Fruit fly (Drosophila melanogaster) whole organism, embryonic: ENCODE data around the gene Jon25Bi.
A peak's percentile ranks its signal among the peaks of the same experiment; 100 is the strongest.

ENCODE experiments used
- Ada2b ChIP-seq: fragments of 200-800 bp; sonication (Bioruptor generic); IDR thresholded peaks from 2 replicates; pipeline ENCODE4 v1.3.6; 2022; ENCODE audit warnings: missing biosample characterization, missing genetic modification characterization
- Adf1 ChIP-seq: fragments of 200-800 bp; sonication (Bioruptor generic); IDR thresholded peaks from 2 replicates; pipeline ENCODE4 v1.3.6; 2022; ENCODE audit warnings: missing biosample characterization, missing genetic modification characterization
- BEAF-32 ChIP-seq: fragments of 200-800 bp; sonication (Bioruptor generic); optimal IDR thresholded peaks from 3 replicates; lab custom pipeline; 2017; ENCODE audit warnings: missing biosample characterization, missing genetic modification characterization, mild to moderate bottlenecking, moderate library complexity, missing genetic modification reagents
- Bdp1 ChIP-seq: fragments of 200-800 bp; sonication (Bioruptor generic); optimal IDR thresholded peaks from 3 replicates; lab custom pipeline; 2016; ENCODE audit warnings: missing biosample characterization, missing genetic modification characterization
- CG10209 ChIP-seq: fragments of 200-800 bp; sonication (Bioruptor generic); optimal IDR thresholded peaks from 3 replicates; lab custom pipeline; 2017; ENCODE audit warnings: missing biosample characterization, mild to moderate bottlenecking, missing genetic modification characterization, missing genetic modification reagents
- CG1024 ChIP-seq: fragments of 200-800 bp; sonication (Bioruptor generic); IDR thresholded peaks from 2 replicates; pipeline ENCODE4 v1.3.6; 2022; ENCODE audit warnings: missing biosample characterization, missing genetic modification characterization
- CG10321 ChIP-seq: fragments of 200-800 bp; sonication (Bioruptor generic); IDR thresholded peaks from 2 replicates; pipeline ENCODE4 v1.3.6; 2022; ENCODE audit warnings: missing biosample characterization, missing genetic modification characterization
- CG10565 ChIP-seq: fragments of 200-800 bp; sonication (Bioruptor generic); optimal IDR thresholded peaks from 3 replicates; lab custom pipeline; 2016; ENCODE audit warnings: missing biosample characterization, mild to moderate bottlenecking, missing genetic modification characterization
- CG11723 ChIP-seq: fragments of 200-800 bp; sonication (Bioruptor generic); optimal IDR thresholded peaks from 2 replicates; lab custom pipeline; 2017; ENCODE audit warnings: missing biosample characterization, mild to moderate bottlenecking, missing genetic modification characterization
- CG12071 ChIP-seq: fragments of 200-800 bp; sonication (Bioruptor generic); optimal IDR thresholded peaks from 3 replicates; lab custom pipeline; 2018; ENCODE audit warnings: missing biosample characterization, mild to moderate bottlenecking, missing genetic modification characterization
- CG14014 ChIP-seq: fragments of 200-800 bp; sonication (Bioruptor generic); IDR thresholded peaks from 2 replicates; pipeline ENCODE4 v1.3.6; 2022; ENCODE audit warnings: missing biosample characterization, missing genetic modification characterization
- CG14965 ChIP-seq: fragments of 200-800 bp; sonication (Bioruptor generic); optimal IDR thresholded peaks from 2 replicates; lab custom pipeline; 2016; ENCODE audit warnings: missing biosample characterization, missing genetic modification characterization, borderline replicate concordance
- CG15269 ChIP-seq: fragments of 200-800 bp; sonication (Bioruptor generic); optimal IDR thresholded peaks from 2 replicates; lab custom pipeline; 2018; ENCODE audit warnings: missing biosample characterization, mild to moderate bottlenecking, missing genetic modification characterization, moderate library complexity
- CG16815 ChIP-seq: fragments of 200-800 bp; sonication (Bioruptor generic); optimal IDR thresholded peaks from 3 replicates; lab custom pipeline; 2017; ENCODE audit warnings: missing biosample characterization, mild to moderate bottlenecking, missing genetic modification characterization
- CG17802 ChIP-seq: fragments of 200-800 bp; sonication (Bioruptor generic); optimal IDR thresholded peaks from 2 replicates; lab custom pipeline; 2018; ENCODE audit warnings: missing biosample characterization, mild to moderate bottlenecking, missing genetic modification characterization, moderate library complexity
- CG18476 ChIP-seq: fragments of 200-800 bp; sonication (Bioruptor generic); optimal IDR thresholded peaks from 2 replicates; lab custom pipeline; 2016; ENCODE audit warnings: missing biosample characterization, mild to moderate bottlenecking, missing genetic modification characterization
- CG2875 ChIP-seq: fragments of 200-800 bp; sonication (Bioruptor generic); optimal IDR thresholded peaks from 2 replicates; lab custom pipeline; 2017; ENCODE audit warnings: missing biosample characterization, mild to moderate bottlenecking, missing genetic modification characterization, missing genetic modification reagents
- CG4707 ChIP-seq: fragments of 200-800 bp; sonication (Bioruptor generic); optimal IDR thresholded peaks from 2 replicates; lab custom pipeline; 2018; ENCODE audit warnings: missing biosample characterization, mild to moderate bottlenecking, missing genetic modification characterization, moderate library complexity
- CG6765 ChIP-seq: fragments of 200-800 bp; sonication (Bioruptor generic); optimal IDR thresholded peaks from 3 replicates; lab custom pipeline; 2017; ENCODE audit warnings: missing biosample characterization, mild to moderate bottlenecking, missing genetic modification characterization
- CG7271 ChIP-seq: fragments of 200-800 bp; sonication (Bioruptor generic); optimal IDR thresholded peaks from 2 replicates; lab custom pipeline; 2018; ENCODE audit warnings: missing biosample characterization, mild to moderate bottlenecking, missing genetic modification characterization, moderate library complexity
- CG7556 ChIP-seq: fragments of 200-800 bp; sonication (Bioruptor generic); optimal IDR thresholded peaks from 2 replicates; lab custom pipeline; 2017; ENCODE audit warnings: missing biosample characterization, mild to moderate bottlenecking, missing genetic modification characterization
- CG8388 ChIP-seq: fragments of 200-800 bp; sonication (Bioruptor generic); optimal IDR thresholded peaks from 2 replicates; lab custom pipeline; 2019; ENCODE audit warnings: missing biosample characterization, mild to moderate bottlenecking, missing genetic modification characterization, moderate library complexity
- CG9797 ChIP-seq: fragments of 200-800 bp; sonication (Bioruptor generic); optimal IDR thresholded peaks from 3 replicates; lab custom pipeline; 2018; ENCODE audit warnings: missing biosample characterization, mild to moderate bottlenecking, missing genetic modification characterization
- CG9876 ChIP-seq: fragments of 200-800 bp; sonication (Bioruptor generic); optimal IDR thresholded peaks from 2 replicates; lab custom pipeline; 2016; ENCODE audit warnings: missing biosample characterization, missing genetic modification characterization
- Deaf1 ChIP-seq: fragments of 200-800 bp; optimal IDR thresholded peaks from 3 replicates; lab custom pipeline; 2019; ENCODE audit warnings: missing biosample characterization, mild to moderate bottlenecking, missing genetic modification characterization, moderate library complexity
- Dfd ChIP-seq, 2 experiments: fragments of >200 bp; optimal IDR thresholded peaks; 2 replicates each; lab custom pipeline; 2017; ENCODE audit warnings: missing biosample characterization in 2 of 2, missing genetic modification characterization in 2 of 2
- Ets97D ChIP-seq: fragments of 200-800 bp; sonication (Bioruptor generic); optimal IDR thresholded peaks from 3 replicates; lab custom pipeline; 2016; ENCODE audit warnings: missing biosample characterization, missing genetic modification characterization
- Fer3 ChIP-seq: fragments of 200-800 bp; sonication (Bioruptor generic); optimal IDR thresholded peaks from 2 replicates; lab custom pipeline; 2018; ENCODE audit warnings: missing biosample characterization, mild to moderate bottlenecking, missing genetic modification characterization, moderate library complexity
- HmgZ ChIP-seq: fragments of 200-800 bp; sonication (Bioruptor generic); optimal IDR thresholded peaks from 2 replicates; lab custom pipeline; 2018; ENCODE audit warnings: missing biosample characterization, mild to moderate bottlenecking, missing genetic modification characterization
- Lhr ChIP-seq: fragments of 200-800 bp; sonication (Bioruptor generic); optimal IDR thresholded peaks from 3 replicates; lab custom pipeline; 2017; ENCODE audit warnings: mild to moderate bottlenecking, missing biosample characterization, missing genetic modification reagents, missing genetic modification characterization
- NFAT ChIP-seq: fragments of 200-800 bp; sonication (Bioruptor generic); IDR thresholded peaks from 2 replicates; pipeline ENCODE4 v1.3.6; 2022; ENCODE audit warnings: missing biosample characterization, missing genetic modification characterization
- Oaz ChIP-seq: fragments of 200-800 bp; sonication (Bioruptor generic); IDR thresholded peaks from 2 replicates; pipeline ENCODE4 v1.3.6; 2022; ENCODE audit warnings: missing biosample characterization, missing genetic modification characterization
- Ravus ChIP-seq: fragments of 200-800 bp; sonication (Bioruptor generic); IDR thresholded peaks from 2 replicates; pipeline ENCODE4 v1.3.6; 2022; ENCODE audit warnings: missing biosample characterization, missing genetic modification characterization
- Sry-δ ChIP-seq: fragments of 200-800 bp; sonication (Bioruptor generic); optimal IDR thresholded peaks from 2 replicates; lab custom pipeline; 2016; ENCODE audit warnings: missing biosample characterization, missing genetic modification characterization
- TFAM ChIP-seq: fragments of 200-800 bp; sonication (Bioruptor generic); optimal IDR thresholded peaks from 2 replicates; lab custom pipeline; 2017; ENCODE audit warnings: missing biosample characterization, missing genetic modification characterization, inconsistent platforms
- Tbp ChIP-seq: fragments of >200 bp; optimal IDR thresholded peaks from 2 replicates; lab custom pipeline; 2018; ENCODE audit warnings: missing biosample characterization, missing genetic modification characterization
- ac ChIP-seq: fragments of 200-800 bp; sonication (Bioruptor generic); optimal IDR thresholded peaks from 3 replicates; lab custom pipeline; 2017; ENCODE audit warnings: missing biosample characterization, mild to moderate bottlenecking, missing genetic modification characterization
- ap ChIP-seq: fragments of 200-800 bp; sonication (Bioruptor generic); IDR thresholded peaks from 2 replicates; pipeline ENCODE4 v1.3.6; 2022; ENCODE audit warnings: missing biosample characterization, missing genetic modification characterization
- az2 ChIP-seq: fragments of 200-800 bp; sonication (Bioruptor generic); optimal IDR thresholded peaks from 3 replicates; lab custom pipeline; 2016; ENCODE audit warnings: missing biosample characterization, missing genetic modification characterization
- eve ChIP-seq, 2 experiments: fragments of >200 bp; optimal IDR thresholded peaks; 2 replicates each; lab custom pipeline; 2017; ENCODE audit warnings: missing biosample characterization in 2 of 2, missing genetic modification characterization in 2 of 2
- grau ChIP-seq: fragments of 200-800 bp; optimal IDR thresholded peaks from 3 replicates; lab custom pipeline; 2019; ENCODE audit warnings: missing biosample characterization, mild to moderate bottlenecking, missing genetic modification characterization, moderate library complexity
- h ChIP-seq: fragments of >200 bp; optimal IDR thresholded peaks from 2 replicates; lab custom pipeline; 2017
- kah ChIP-seq: fragments of 200-800 bp; sonication (Bioruptor generic); optimal IDR thresholded peaks from 2 replicates; lab custom pipeline; 2018; ENCODE audit warnings: missing biosample characterization, mild to moderate bottlenecking, missing genetic modification characterization
- onecut ChIP-seq: fragments of 200-800 bp; sonication (Bioruptor generic); IDR thresholded peaks from 2 replicates; pipeline ENCODE4 v1.3.6; 2022; ENCODE audit warnings: missing biosample characterization, missing genetic modification characterization
- rib ChIP-seq: fragments of 200-800 bp; sonication (Bioruptor generic); IDR thresholded peaks from 2 replicates; pipeline ENCODE4 v1.3.6; 2022; ENCODE audit warnings: missing biosample characterization, missing genetic modification characterization
- sob ChIP-seq: fragments of 200-800 bp; sonication (Bioruptor generic); IDR thresholded peaks from 2 replicates; pipeline ENCODE4 v1.3.6; 2022; ENCODE audit warnings: missing biosample characterization, missing genetic modification characterization
- vnd ChIP-seq: fragments of 200-800 bp; sonication (Bioruptor generic); IDR thresholded peaks from 3 replicates; pipeline ENCODE4 v1.3.6; 2022; ENCODE audit warnings: missing biosample characterization, missing genetic modification characterization; ENCODE audit not compliant: partially characterized antibody
- z ChIP-seq: fragments of 200-800 bp; sonication (Bioruptor generic); IDR thresholded peaks from 3 replicates; pipeline ENCODE4 v1.3.6; 2022; ENCODE audit warnings: missing biosample characterization, missing genetic modification characterization

Jon25Bi gene

dm6 chr2L:4906546-4907250, 48.2 kb downstream of the Jon25Bi start, which contains the start of gene snsl (continued):
- TF ChIP-seq CG10209 (peak; percentile 43), CG4707 (GFP tag; lab: Kevin White, UChicago) (no peak), Bdp1 (GFP tag; lab: Kevin White, UChicago) (no peak), CG1024 (GFP tag; lab: Robert Waterston, UW) (no peak), rib (GFP tag; lab: Robert Waterston, UW) (no peak), Ets97D (GFP tag; lab: Kevin White, UChicago) (no peak), Tbp (GFP tag; lab: Kevin White, UChicago) (no peak), Ravus (GFP tag; lab: Robert Waterston, UW) (no peak), grau (tag; lab: Kevin White, UChicago) (peak; percentile 77), az2 (GFP tag; lab: Kevin White, UChicago) (peak; percentile 23), eve (GFP tag; optimal IDR thresholded peaks at IDR 0.05; lab: Kevin White, UChicago) (no peak), z (GFP tag; lab: Robert Waterston, UW) (no peak), HmgZ (tag; lab: Kevin White, UChicago) (no peak), Deaf1 (peak; percentile 59), kah (GFP tag; lab: Kevin White, UChicago) (peak; percentile 43), Dfd (GFP tag; optimal IDR thresholded peaks at IDR 0.05; lab: Kevin White, UChicago) (no peak), ap (GFP tag; lab: Robert Waterston, UW) (no peak; the same call in 1 of the 2 replicates), CG7556 (GFP tag; lab: Kevin White, UChicago) (peak; percentile 84), Oaz (GFP tag; lab: Robert Waterston, UW) (no peak), CG7271 (tag; lab: Kevin White, UChicago) (no peak), Ada2b (GFP tag; lab: Robert Waterston, UW) (peak; percentile 29; the same call in 1 of the 2 replicates), sob (GFP tag; lab: Robert Waterston, UW) (no peak; the same call in 1 of the 2 replicates), CG9876 (GFP tag; lab: Kevin White, UChicago) (no peak), onecut (GFP tag; lab: Robert Waterston, UW) (no peak), BEAF-32 (GFP tag; lab: Kevin White, UChicago) (no peak), CG11723 (peak; percentile 35), Sry-δ (GFP tag; lab: Kevin White, UChicago) (no peak), Fer3 (tag; lab: Kevin White, UChicago) (peak; percentile 13), CG10321 (GFP tag; lab: Robert Waterston, UW) (no peak), Adf1 (no peak), CG14965 (GFP tag; lab: Kevin White, UChicago) (no peak), ac (GFP tag; lab: Kevin White, UChicago) (no peak), vnd (GFP tag; lab: Robert Waterston, UW) (no peak), CG17802 (tag; lab: Kevin White, UChicago) (no peak), CG14014 (GFP tag; lab: Robert Waterston, UW) (no peak), CG16815 (no peak), CG6765 (GFP tag; lab: Kevin White, UChicago) (peak; percentile 3), CG10565 (GFP tag; lab: Kevin White, UChicago) (no peak), CG18476 (GFP tag; lab: Kevin White, UChicago) (peak; percentile 2), CG8388 (peak; percentile 60), CG15269 (tag; lab: Kevin White, UChicago) (peak; percentile 85), Lhr (GFP tag; lab: Kevin White, UChicago) (no peak), CG9797 (no peak), h (lab: Kevin White, UChicago) (no peak), NFAT (no peak), CG12071 (GFP tag; lab: Kevin White, UChicago) (no peak), CG2875 (GFP tag; lab: Kevin White, UChicago) (peak; percentile 10), TFAM (no peak)
